Worm (Caenorhabditis elegans) whole organism, dauer: ENCODE measurements around the gene ndua-5.

ENCODE experiments used
- unc-62 ChIP-seq: sonication (generic microtip); optimal IDR thresholded peaks from 2 replicates; lab custom pipeline; 2017; ENCODE audit warnings: missing biosample characterization, missing genetic modification reagents, missing genetic modification characterization

The ndua-5 gene

DNA sequence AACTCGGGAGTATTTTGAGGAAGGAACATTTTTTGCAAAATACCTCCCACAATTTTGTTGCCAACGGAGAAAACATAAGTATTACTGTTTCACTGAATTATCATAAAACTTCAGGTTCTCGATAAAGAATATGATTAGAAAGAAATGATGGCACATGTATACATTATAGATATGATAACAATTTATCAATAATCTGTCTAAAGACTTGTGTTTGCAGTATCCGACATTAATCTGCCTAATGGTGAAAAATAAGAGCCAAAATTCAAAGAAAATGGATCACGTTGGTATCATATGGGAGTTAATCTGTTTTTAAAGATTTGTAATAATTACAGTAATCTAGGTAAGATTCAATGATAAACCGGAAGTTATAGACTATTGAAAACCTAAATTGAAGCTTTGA is 4.1 kb downstream of the ndua-5 start:
- TF ChIP-seq unc-62: no peak

DNA sequence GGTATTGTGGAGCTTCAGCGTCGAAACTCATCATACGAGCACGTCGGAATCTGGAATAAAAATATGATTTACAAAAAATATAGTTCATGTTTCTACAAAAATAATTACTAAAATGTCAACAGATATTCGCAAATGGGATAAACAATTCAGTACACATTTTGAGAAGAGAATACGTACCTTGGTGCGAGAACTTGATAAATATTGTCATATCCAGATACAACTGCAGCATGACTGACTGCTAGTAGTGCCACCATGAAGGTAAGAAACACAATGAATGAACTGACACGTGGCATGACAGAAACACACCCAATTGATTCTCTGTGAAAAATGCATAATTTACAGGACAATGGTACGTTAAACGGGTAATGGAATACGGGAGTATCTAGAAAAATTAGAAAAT is 6.1 kb downstream of the ndua-5 start, which contains the start of gene nlp-35:
nlp-35 (minus strand) TSS at position 319 of the 400 bp plus-strand sequence.
- no peak for TF ChIP-seq unc-62

DNA sequence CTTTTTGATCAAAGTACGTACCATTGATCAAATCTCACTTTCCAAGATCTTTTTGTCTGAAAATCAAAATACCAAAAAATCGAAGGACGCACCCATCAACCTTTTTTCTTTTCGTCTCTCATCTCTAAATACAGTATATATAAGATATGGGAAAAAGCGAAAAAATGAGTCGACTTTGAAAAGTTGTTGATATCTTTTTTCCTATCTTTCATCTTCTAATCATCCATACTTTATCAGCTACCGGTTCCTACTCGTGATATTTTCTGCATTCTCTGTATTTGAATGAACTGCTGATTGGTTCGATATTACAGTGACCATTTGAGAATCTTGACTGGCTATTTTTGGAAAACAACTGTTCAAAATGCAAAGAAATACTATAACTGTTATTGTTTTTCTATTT is 7.9 kb downstream of the ndua-5 start, which contains the start of gene C33A12.19:
C33A12.19 (plus strand) TSS at position 169 of the 400 bp plus-strand sequence.
- no peak for TF ChIP-seq unc-62

DNA sequence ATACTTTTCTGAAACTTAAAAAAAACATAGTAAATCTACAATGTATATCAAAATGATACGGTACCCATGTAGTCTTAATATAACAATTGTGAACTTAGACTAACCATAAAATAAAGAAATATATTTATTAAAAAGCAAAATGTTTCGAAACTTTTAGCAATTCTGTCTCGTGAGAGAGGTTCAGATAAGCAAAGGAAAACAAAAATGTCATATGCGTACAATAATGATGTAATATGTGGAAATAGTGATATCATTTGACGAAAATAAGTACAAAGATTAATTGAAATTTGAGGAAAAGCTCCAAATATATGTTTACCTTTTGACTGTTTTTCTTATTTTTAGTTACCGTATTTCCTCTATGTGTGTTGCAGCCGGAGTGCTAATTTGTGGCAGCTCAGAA is 10.6 kb downstream of the ndua-5 start:
- no peak for TF ChIP-seq unc-62

DNA sequence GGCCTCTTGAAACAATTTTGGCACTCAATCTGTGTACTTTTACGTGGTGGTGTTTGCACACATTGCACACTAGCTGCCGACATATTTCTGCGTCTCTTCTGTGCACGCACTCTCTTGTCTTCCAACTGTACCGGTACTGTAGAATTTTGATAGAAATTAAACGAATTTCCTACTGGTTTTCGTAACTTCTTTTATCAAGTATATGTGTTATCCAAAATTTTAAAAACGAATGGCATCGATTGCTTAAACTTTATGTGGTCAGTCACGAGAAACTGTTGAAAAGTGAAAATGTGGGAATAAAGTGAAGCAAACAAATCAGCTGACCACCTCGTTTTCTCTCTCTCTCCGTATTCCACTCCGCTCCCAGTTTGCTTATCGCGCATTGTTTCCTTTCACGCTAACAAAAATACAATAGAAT is 11.3 kb downstream of the ndua-5 start:
- TF ChIP-seq unc-62: no peak

DNA sequence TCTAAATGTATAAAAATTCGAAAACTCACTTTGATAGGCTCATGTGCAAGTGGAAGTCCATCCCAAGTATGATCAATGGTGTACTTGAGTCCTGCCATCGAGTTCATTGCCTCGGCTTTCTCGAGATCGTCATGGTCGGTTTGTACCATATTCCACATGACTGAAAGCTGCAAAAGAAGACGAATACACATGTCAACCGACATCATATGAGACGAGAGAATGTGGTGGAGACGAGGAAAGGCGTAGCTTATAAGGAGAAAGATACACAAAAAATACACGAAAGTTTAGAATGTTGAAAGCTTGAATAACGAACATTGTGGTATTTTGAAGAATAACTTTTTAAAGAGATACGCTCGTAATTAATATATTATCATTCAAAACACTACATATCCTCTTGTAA is 11.9 kb downstream of the ndua-5 start, which contains the start of gene C33A12.3:
C33A12.3 (minus strand) TSS at position 167 of the 400 bp plus-strand sequence.
- no peak for TF ChIP-seq unc-62

DNA sequence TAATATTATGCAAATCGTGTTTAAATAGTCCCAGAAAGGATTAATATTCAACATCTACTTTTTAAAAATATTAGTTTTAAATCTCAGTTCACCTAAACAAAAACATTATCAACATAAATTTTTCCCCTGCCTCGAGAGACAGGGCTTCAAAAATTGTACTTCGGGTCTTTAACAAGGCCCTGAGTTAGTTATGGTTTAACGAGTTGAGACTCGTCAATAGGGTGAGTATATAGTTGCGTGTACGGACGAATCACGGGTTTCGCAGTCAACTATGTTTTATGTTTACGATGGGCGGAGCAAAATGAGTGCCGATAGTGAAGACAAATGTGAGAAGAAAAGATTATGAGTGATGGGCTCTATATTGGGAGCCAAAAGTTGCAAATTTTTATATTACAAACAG is 13.1 kb downstream of the ndua-5 start:
- no peak for TF ChIP-seq unc-62

DNA sequence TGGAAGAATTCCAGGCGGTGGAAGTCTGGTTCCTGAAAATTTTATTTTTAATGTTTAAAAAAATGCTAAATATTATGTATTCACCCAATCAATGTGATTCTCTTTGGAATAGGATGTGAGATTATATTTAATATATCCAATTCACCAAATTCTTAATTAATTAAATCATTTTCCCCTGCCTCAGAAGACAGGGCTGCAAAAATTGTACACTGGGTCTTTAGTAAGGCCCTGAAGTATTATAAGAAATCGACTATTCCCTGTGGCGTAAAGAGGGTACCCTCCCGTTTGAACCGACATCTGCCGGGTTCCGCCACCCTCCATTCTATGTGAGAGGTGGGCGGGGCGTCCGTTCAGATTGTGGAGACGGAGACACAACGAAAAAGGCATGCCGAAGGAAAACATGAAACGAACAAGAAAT is 13.5 kb downstream of the ndua-5 start:
- TF ChIP-seq unc-62: no peak

DNA sequence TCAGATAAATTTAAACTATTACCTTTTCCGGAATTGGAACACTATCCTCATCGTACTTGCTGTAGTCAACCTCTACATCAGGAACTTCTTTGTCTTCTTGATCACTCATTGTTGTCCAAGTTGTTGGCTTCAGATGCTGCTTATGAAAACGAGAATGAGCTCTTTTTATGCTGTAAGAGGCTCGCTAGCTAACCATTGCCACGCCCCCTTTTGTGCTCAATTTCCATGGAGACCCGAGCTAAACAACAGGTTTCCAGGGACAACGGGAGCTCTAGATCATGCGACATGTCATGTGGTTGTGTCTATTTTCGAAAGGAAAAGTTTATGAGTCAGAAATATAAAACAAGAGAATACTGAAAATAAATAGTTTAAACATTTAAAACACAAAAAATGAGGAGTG is 14.3 kb downstream of the ndua-5 start, which contains the start of gene C33A12.4:
C33A12.4 (minus strand) TSS at position 131 of the 400 bp plus-strand sequence.
- TF ChIP-seq unc-62: no peak

DNA sequence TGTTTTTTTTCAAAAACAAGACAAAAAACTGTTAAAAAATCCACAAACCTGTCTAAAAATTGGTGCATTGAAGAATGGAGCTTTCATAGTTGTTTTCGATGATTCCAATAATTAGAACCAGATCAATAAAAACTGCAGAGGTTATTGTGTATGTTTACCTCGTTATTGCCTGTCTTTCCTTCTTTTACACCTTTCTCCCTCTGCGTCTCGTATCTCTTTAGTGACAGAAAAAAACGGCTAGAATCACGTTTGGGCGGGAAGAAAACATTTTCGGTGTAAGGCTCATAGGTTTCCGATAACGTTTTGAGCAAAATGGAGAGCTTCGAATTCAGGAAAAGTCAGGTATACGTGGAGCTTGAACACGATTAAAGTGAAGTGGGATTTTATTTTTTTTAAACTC is 16.1 kb downstream of the ndua-5 start, which contains the start of gene ethe-1:
ethe-1 (minus strand) TSS at position 150 of the 400 bp plus-strand sequence.
- no peak for TF ChIP-seq unc-62

DNA sequence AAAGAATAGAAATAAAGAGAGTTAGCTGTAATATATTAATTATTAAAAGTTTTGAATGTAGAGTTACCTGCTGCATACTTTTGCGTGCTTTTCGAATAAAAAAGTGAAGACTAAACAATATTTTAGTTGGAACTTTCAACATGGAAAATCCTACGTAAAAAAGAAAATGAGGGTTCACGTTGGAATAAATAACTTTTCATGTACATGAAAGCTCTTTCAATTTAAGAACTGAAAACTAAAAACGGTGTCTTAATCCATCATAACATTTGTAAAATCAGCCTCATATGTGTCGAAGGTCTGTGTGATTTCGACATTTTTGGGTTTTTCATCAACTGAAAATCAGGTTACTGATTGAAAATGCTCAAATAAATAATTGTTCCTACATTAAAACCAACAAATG is 18.4 kb downstream of the ndua-5 start, which contains the start of gene ttr-9:
ttr-9 (minus strand) TSS at position 101 of the 400 bp plus-strand sequence.
- TF ChIP-seq unc-62: no peak

DNA sequence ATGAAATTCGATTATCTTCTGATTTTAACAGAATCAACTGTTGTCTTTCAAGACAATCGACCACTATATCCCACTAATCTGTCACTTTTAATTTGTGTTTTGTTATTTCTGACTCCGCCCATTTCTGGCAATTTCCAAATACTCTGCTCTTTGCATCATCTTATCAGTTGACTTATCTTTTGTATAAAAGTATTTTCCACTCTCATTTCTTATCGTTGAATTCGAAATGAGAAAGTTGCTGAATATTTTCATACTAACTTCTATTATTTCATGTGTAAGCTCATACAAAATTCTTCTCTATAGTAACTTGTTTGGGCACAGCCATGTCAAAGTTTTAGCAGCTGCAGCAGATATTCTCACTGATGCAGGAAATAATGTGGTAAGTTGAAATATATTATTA is 24.6 kb downstream of the ndua-5 start, which contains the start of gene ugt-21:
ugt-21 (plus strand) TSS at position 212 of the 400 bp plus-strand sequence.
- TF ChIP-seq unc-62: no peak

DNA sequence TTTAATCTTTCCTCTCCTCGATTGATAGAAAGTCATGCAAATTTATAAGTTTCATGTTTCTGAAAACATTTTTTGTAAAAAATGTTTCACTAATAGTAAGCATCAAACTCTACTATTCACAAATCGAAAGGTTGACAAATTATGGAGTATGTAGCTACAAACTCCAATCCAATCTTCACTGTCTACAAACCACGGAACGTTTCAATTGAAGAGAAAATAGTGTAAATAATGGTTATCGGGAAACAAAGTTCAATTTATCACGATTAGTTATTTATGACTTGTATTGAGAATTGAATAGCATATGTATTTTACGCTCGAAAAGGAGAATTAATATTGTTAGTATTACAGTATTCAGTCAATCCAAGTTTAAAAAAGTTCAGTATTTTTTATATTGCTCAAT is 25.1 kb downstream of the ndua-5 start:
- TF ChIP-seq unc-62: no peak

DNA sequence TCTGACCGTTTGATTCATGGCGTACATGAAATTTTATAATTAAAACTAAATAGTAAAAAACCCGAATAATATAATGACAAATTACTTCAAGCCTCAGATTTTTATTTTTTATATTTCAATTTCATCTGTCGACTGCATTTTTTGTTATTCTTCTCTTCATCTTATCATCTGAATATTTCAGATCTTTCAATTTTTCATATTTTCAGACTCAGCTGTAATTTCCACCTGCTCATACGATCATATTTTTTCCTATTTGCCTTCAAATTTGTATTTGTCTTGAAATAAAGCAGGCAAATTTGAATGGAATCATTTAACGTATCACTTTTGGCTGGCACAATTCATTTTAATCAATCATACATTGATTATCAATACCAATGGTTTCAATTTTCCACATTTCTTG is 26.6 kb downstream of the ndua-5 start, which contains the start of gene sru-4:
sru-4 (plus strand) TSS at position 301 of the 400 bp plus-strand sequence.
- TF ChIP-seq unc-62: no peak

DNA sequence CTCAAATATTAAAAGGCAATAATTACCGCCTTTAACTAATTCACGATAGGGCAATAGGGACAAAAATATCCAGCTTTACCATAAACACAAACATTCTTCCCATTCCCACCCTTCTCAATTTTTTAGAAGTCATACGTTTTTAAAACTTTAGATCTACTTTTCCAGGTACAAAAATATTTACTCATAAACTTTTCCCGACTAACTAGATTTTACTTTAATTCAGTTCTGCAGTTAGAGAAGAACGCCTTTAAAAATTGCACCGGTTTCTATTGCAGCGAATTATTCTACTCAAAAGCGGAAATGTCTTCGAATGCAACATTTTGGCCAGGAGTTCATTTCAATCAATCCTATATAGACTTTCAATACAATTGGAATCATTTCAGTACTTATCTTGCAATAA is 28.4 kb downstream of the ndua-5 start, which contains the start of gene sru-3:
sru-3 (plus strand) TSS at position 301 of the 400 bp plus-strand sequence.
- no peak for TF ChIP-seq unc-62

DNA sequence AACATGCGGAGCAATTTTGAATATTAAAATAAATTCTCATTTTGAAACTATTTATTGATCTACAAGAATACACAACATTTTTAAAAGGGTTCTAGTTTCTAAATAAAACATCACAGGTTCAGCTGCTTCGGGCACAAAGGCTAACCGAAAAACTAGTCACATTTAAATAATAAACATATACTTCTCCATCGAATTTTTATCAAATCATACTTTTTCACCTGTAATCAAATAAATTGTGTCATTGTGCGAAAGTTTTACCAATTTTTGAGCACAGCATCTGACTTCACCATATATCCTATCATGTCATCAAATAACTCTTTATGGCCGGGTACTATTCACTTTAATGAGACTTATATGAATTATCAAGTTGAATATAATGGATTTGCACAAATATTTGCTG is 34.4 kb downstream of the ndua-5 start, which contains the start of gene sru-6:
sru-6 (plus strand) TSS at position 301 of the 400 bp plus-strand sequence.
- no peak for TF ChIP-seq unc-62

DNA sequence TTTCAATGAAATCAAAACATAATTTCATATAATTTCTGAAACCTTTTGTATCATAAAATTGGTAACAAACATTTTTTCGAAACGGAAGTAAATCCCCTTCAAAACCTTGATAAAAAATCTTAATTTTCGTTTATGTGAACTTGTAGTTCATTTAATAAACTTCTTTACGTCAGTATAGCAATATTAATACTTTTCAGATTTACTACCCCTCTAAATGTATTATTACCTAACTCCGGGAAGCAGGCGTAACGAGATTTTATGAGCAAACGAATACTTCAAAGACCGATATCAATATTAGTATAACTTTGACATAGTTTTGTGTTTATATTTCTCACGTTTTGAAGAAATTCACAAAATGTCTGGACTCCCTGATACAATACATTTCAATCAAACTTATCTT is 36.4 kb downstream of the ndua-5 start, which contains the start of gene sru-1:
sru-1 (plus strand) TSS at position 301 of the 400 bp plus-strand sequence.
- TF ChIP-seq unc-62: no peak

DNA sequence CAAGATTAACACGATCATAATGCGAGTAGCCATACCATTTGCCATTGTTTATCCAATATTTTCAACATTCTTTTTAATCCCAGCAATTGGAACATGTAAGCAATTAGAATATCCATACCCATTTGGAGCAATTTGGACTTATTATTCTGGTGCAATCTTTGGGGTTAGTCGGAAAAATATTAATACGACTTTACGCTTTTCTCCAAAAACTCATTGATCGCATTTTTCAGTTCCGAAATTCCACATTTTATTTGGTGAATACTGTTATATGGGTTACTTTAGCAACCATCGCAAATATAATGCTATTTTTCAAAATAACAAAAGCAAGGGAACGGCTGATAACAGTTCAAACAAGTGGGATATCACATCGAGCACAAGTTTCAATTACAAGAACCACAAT is 37.9 kb downstream of the ndua-5 start:
- no peak for TF ChIP-seq unc-62
